Fruit fly (Drosophila melanogaster): ENCODE measurements around the gene CG4325.

CG4325 gene

DNA sequence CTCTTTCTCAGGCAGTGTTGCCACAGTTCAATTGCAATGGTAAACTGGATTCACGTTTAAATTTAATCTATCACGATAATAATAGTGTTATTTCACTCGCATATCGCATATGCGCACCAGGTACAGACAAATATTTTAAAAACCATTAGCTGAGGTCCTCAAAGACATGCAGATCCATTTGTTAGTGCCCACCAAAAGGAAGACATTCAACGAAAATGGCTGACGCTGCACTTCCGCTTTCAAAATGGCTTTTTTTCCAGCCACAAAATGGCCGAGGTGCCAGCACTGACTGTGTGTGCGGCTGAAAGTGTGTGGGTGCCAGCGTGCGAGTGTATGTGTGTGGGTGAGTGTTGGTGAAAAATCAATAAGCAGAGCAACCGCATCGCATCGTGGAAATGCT, 17.5 kb upstream of the CG4325 start (continued):
- TF ChIP-seq psq (GFP tag; optimal IDR thresholded peaks at IDR 0.05) = no peak
- no peak for TF ChIP-seq mam (GFP tag; optimal IDR thresholded peaks at IDR 0.05)
- no peak for TF ChIP-seq CG18764 (GFP tag; optimal IDR thresholded peaks at IDR 0.05)
- no peak for TF ChIP-seq NFAT (GFP tag; IDR thresholded peaks at IDR 0.05)
- TF ChIP-seq CG11456 (GFP tag; IDR thresholded peaks at IDR 0.05) = no peak
- no peak for TF ChIP-seq bigmax (GFP tag; optimal IDR thresholded peaks at IDR 0.05)
- TF ChIP-seq CG12299 (tag; optimal IDR thresholded peaks at IDR 0.05) = peak; percentile 21
- TF ChIP-seq HmgD (GFP tag; optimal IDR thresholded peaks at IDR 0.05) = no peak
- TF ChIP-seq CG11696 (GFP tag; IDR thresholded peaks at IDR 0.05) = no peak
- TF ChIP-seq cwo (GFP tag; optimal IDR thresholded peaks at IDR 0.05) = no peak
- TF ChIP-seq row (GFP tag; IDR thresholded peaks at IDR 0.05) = peak; percentile 86
- TF ChIP-seq Hr39 (optimal IDR thresholded peaks at IDR 0.05) = no peak
- peak; percentile 99 for TF ChIP-seq onecut (GFP tag; IDR thresholded peaks at IDR 0.05)
- TF ChIP-seq ac (GFP tag; optimal IDR thresholded peaks at IDR 0.05) = peak; percentile 5
- no peak for TF ChIP-seq CkIIα-i1 (GFP tag; IDR thresholded peaks at IDR 0.05)
- peak; percentile 16 for TF ChIP-seq CG7987 (GFP tag; optimal IDR thresholded peaks at IDR 0.05)
- TF ChIP-seq CG31441 (GFP tag; IDR thresholded peaks at IDR 0.05) = peak; percentile 55
- peak; percentile 54 for TF ChIP-seq NfI (GFP tag; optimal IDR thresholded peaks at IDR 0.05)
- no peak for TF ChIP-seq Adf1 (GFP tag; IDR thresholded peaks at IDR 0.05)
- peak; percentile 34 for TF ChIP-seq scrt (GFP tag; optimal IDR thresholded peaks at IDR 0.05)
- TF ChIP-seq CG18262 (tag; optimal IDR thresholded peaks at IDR 0.05) = peak; percentile 48
- 0 out of 2 replicates have a peak, but pooled peaks have one; percentile 18 for TF ChIP-seq lmd (GFP tag; IDR thresholded peaks at IDR 0.05)
- peak; percentile 3 for TF ChIP-seq fd96Cb (tag; optimal IDR thresholded peaks at IDR 0.05)
- TF ChIP-seq CG33557 (GFP tag; optimal IDR thresholded peaks at IDR 0.05) = peak; percentile 60
- TF ChIP-seq CG12155 (GFP tag; optimal IDR thresholded peaks at IDR 0.05) = no peak
- TF ChIP-seq CG32532 (GFP tag; IDR thresholded peaks at IDR 0.05) = no peak
- peak; percentile 50 for TF ChIP-seq ranshi (GFP tag; IDR thresholded peaks at IDR 0.05)
- TF ChIP-seq lilli (GFP tag; optimal IDR thresholded peaks at IDR 0.05) = peak; percentile 14
- peak; percentile 84 for TF ChIP-seq sens (GFP tag)
- no peak for TF ChIP-seq CG8089 (GFP tag; optimal IDR thresholded peaks at IDR 0.05)
- peak; percentile 8 for TF ChIP-seq CG10274 (GFP tag; optimal IDR thresholded peaks at IDR 0.05)
- peak; percentile 16 for TF ChIP-seq CG6854 (GFP tag; optimal IDR thresholded peaks at IDR 0.05)
- TF ChIP-seq sug (tag; optimal IDR thresholded peaks at IDR 0.05) = peak; percentile 50
- peak; percentile 93 for TF ChIP-seq Sry-β (GFP tag; optimal IDR thresholded peaks at IDR 0.05)
- no peak for TF ChIP-seq CG42726 (GFP tag; IDR thresholded peaks at IDR 0.05; ENCODE audit: partially characterized antibody)
- no peak for TF ChIP-seq da (GFP tag; optimal IDR thresholded peaks at IDR 0.05)
- TF ChIP-seq unpg (GFP tag; optimal IDR thresholded peaks at IDR 0.05) = peak; percentile 56
- no peak for TF ChIP-seq gsb (GFP tag; IDR thresholded peaks at IDR 0.05)
- TF ChIP-seq CG10267 (tag; optimal IDR thresholded peaks at IDR 0.05) = peak; percentile 40
- TF ChIP-seq sr (GFP tag; IDR thresholded peaks at IDR 0.05) = peak; percentile 79
- no peak for TF ChIP-seq CG13123 (GFP tag; optimal IDR thresholded peaks at IDR 0.05)
- peak; percentile 40 for TF ChIP-seq CG8924 (tag; optimal IDR thresholded peaks at IDR 0.05)
- peak in 1 of 2 experiments; percentile 37 for TF ChIP-seq bsh (GFP tag; optimal IDR thresholded peaks at IDR 0.05)
- TF ChIP-seq nerfin-1 (tag; optimal IDR thresholded peaks at IDR 0.05) = peak; percentile 66
- no peak; the same call in 1 of the 2 replicates for TF ChIP-seq vvl (GFP tag; IDR thresholded peaks at IDR 0.05)
- TF ChIP-seq C15 (GFP tag; IDR thresholded peaks at IDR 0.05) = no peak
- TF ChIP-seq CG14860 (GFP tag; IDR thresholded peaks at IDR 0.05; ENCODE audit: partially characterized antibody) = no peak
- TF ChIP-seq CG6689 (GFP tag; IDR thresholded peaks at IDR 0.05) = no peak
- peak; percentile 44 for TF ChIP-seq ATbp (GFP tag; optimal IDR thresholded peaks at IDR 0.05)
- peak; percentile 20 for TF ChIP-seq CG5245 (GFP tag; optimal IDR thresholded peaks at IDR 0.05)
- TF ChIP-seq CG12659 (GFP tag; optimal IDR thresholded peaks at IDR 0.05) = peak; percentile 28
- TF ChIP-seq CG4820 (GFP tag; optimal IDR thresholded peaks at IDR 0.05) = peak; percentile 17
